Worm (Caenorhabditis elegans) whole organism, L4/young adult: ENCODE results near the gene dpy-28.

ENCODE experiments used
- dao-5 ChIP-seq: sonication (generic microtip); optimal IDR thresholded peaks from 2 replicates; lab custom pipeline; 2016; ENCODE audit warnings: missing genotype, missing genetic modification characterization, moderate library complexity, missing compliant biosample characterization
- him-1 ChIP-seq: sonication (generic microtip); optimal IDR thresholded peaks from 2 replicates; lab custom pipeline; 2016; ENCODE audit warnings: missing genotype, missing genetic modification reagents, missing genetic modification characterization, missing compliant biosample characterization

ce11 chrIII:10810483-10810836 lies 47.5 kb downstream of the dpy-28 start:
- no peak for TF ChIP-seq him-1 (tag; lab: Kevin White, UChicago)
- TF ChIP-seq dao-5 (tag; lab: Kevin White, UChicago) = no peak
